Worm (Caenorhabditis elegans) whole organism, L3 larva: ENCODE data around the gene denn-4.

ENCODE experiments used
- ceh-16 ChIP-seq: sonication (generic microtip); optimal IDR thresholded peaks from 2 replicates; lab custom pipeline; 2017; ENCODE audit warnings: missing biosample characterization, missing genetic modification characterization
- ceh-82 ChIP-seq: fragments of 150-350 bp; optimal IDR thresholded peaks from 2 replicates; lab custom pipeline; 2014; ENCODE audit warnings: missing biosample characterization, missing genetic modification characterization
- egl-27 ChIP-seq: sonication (generic microtip); optimal IDR thresholded peaks from 4 replicates; lab custom pipeline; 2017; ENCODE audit warnings: missing biosample characterization, missing genetic modification reagents, missing genetic modification characterization
- fos-1 ChIP-seq: fragments of 150-350 bp; optimal IDR thresholded peaks from 2 replicates; lab custom pipeline; 2014; ENCODE audit warnings: missing biosample characterization, missing genetic modification characterization
- mdl-1 ChIP-seq: fragments of 150-350 bp; optimal IDR thresholded peaks from 2 replicates; lab custom pipeline; 2014; ENCODE audit warnings: missing biosample characterization, missing genetic modification characterization
- nfya-1 ChIP-seq: sonication (generic microtip); optimal IDR thresholded peaks from 2 replicates; lab custom pipeline; 2017; ENCODE audit warnings: missing genetic modification characterization, mild to moderate bottlenecking, missing compliant biosample characterization, antibody characterized with exemption, moderate library complexity; ENCODE audit not compliant: insufficient read depth
- nhr-12 ChIP-seq: fragments of 150-350 bp; optimal IDR thresholded peaks from 2 replicates; lab custom pipeline; 2014; ENCODE audit warnings: missing biosample characterization, missing genetic modification characterization
- nhr-76 ChIP-seq: fragments of 150-350 bp; sonication (generic microtip); optimal IDR thresholded peaks from 5 replicates; lab custom pipeline; 2014; ENCODE audit warnings: missing biosample characterization, missing genetic modification characterization
- pha-4 ChIP-seq: fragments of 150-350 bp; optimal IDR thresholded peaks from 2 replicates; lab custom pipeline; 2014; ENCODE audit warnings: missing biosample characterization, missing genetic modification reagents, missing genetic modification characterization
- pqm-1 ChIP-seq: fragments of 150-350 bp; optimal IDR thresholded peaks from 2 replicates; lab custom pipeline; 2017; ENCODE audit warnings: missing biosample characterization, missing genetic modification characterization, inconsistent platforms
- unc-62 ChIP-seq: fragments of 150-350 bp; sonication (generic microtip); optimal IDR thresholded peaks from 4 replicates; lab custom pipeline; 2014; ENCODE audit warnings: missing biosample characterization, missing genetic modification reagents, missing genetic modification characterization
- ztf-11 ChIP-seq: fragments of 150-350 bp; optimal IDR thresholded peaks from 2 replicates; lab custom pipeline; 2014; ENCODE audit warnings: missing biosample characterization, missing genetic modification characterization

DNA sequence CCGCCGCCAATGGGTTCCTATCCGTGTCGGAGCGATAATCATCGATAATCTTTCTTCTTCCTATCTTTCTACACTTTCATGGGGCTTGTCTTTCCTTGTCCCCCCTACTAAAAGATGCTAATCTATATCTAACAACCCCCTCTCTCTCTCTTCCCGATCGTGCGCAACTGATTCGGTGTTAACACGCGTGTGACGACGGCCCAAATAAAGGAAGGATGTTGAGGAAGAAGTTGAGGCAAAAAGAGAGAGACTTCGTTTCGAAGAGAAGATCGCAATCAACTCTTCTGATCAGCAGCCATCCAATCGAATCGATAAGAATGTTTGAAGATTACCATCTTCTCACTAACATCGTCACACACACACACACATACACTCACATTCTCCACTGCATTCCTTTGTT lies 12.5 kb upstream of the denn-4 start:
- TF ChIP-seq nhr-12 (tag; lab: Kevin White, UChicago), result no peak
- TF ChIP-seq egl-27 (tag; lab: Kevin White, UChicago), result no peak
- no peak for TF ChIP-seq unc-62 (GFP tag; lab: Kevin White, UChicago)
- no peak for TF ChIP-seq fos-1 (tag; lab: Kevin White, UChicago)
- TF ChIP-seq mdl-1 (tag; lab: Kevin White, UChicago), result no peak
- TF ChIP-seq nhr-76 (tag; lab: Kevin White, UChicago), result no peak
- no peak for TF ChIP-seq ceh-16 (tag; lab: Kevin White, UChicago)
- no peak for TF ChIP-seq ztf-11 (tag; lab: Kevin White, UChicago)
- TF ChIP-seq nfya-1 (tag; lab: Kevin White, UChicago), result no peak
- no peak for TF ChIP-seq pqm-1
- TF ChIP-seq ceh-82, result no peak
- TF ChIP-seq pha-4, result no peak
